Fruit fly (Drosophila melanogaster) whole organism, embryonic: ENCODE results near the gene scyl.

Experiments used
- Ada2b ChIP-seq: fragments of 200-800 bp; sonication (Bioruptor generic); IDR thresholded peaks from 2 replicates; pipeline ENCODE4 v1.3.6; 2022; ENCODE audit warnings: missing biosample characterization, missing genetic modification characterization
- CG10321 ChIP-seq: fragments of 200-800 bp; sonication (Bioruptor generic); IDR thresholded peaks from 2 replicates; pipeline ENCODE4 v1.3.6; 2022; ENCODE audit warnings: missing biosample characterization, missing genetic modification characterization
- CG10543 ChIP-seq: fragments of 200-800 bp; sonication (Bioruptor generic); optimal IDR thresholded peaks from 3 replicates; lab custom pipeline; 2017; ENCODE audit warnings: missing biosample characterization, mild to moderate bottlenecking, missing genetic modification characterization, moderate library complexity
- CG12236 ChIP-seq: fragments of 200-800 bp; sonication (Bioruptor generic); optimal IDR thresholded peaks from 2 replicates; lab custom pipeline; 2016; ENCODE audit warnings: missing biosample characterization, missing genetic modification characterization
- CG12769 ChIP-seq: fragments of 200-800 bp; sonication (Bioruptor generic); optimal IDR thresholded peaks from 2 replicates; lab custom pipeline; 2019; ENCODE audit warnings: missing biosample characterization, mild to moderate bottlenecking, missing genetic modification characterization, moderate library complexity
- CG13123 ChIP-seq: fragments of 200-800 bp; sonication (Bioruptor generic); optimal IDR thresholded peaks from 2 replicates; lab custom pipeline; 2016; ENCODE audit warnings: missing biosample characterization, missing genetic modification characterization
- CG15011 ChIP-seq: fragments of 200-800 bp; sonication (Bioruptor generic); optimal IDR thresholded peaks from 3 replicates; lab custom pipeline; 2018; ENCODE audit warnings: missing biosample characterization, mild to moderate bottlenecking, missing genetic modification characterization
- CG15073 ChIP-seq: fragments of 200-800 bp; sonication (Bioruptor generic); optimal IDR thresholded peaks from 2 replicates; lab custom pipeline; 2016; ENCODE audit warnings: missing biosample characterization, missing genetic modification characterization
- CG1603 ChIP-seq: fragments of 200-800 bp; sonication (Bioruptor generic); optimal IDR thresholded peaks from 2 replicates; lab custom pipeline; 2019; ENCODE audit warnings: missing biosample characterization, mild to moderate bottlenecking, missing genetic modification characterization, moderate library complexity
- CG1792 ChIP-seq: fragments of 200-800 bp; sonication (Bioruptor generic); optimal IDR thresholded peaks from 2 replicates; lab custom pipeline; 2016; ENCODE audit warnings: missing biosample characterization, missing genetic modification characterization
- CG18262 ChIP-seq: fragments of 200-800 bp; optimal IDR thresholded peaks from 3 replicates; lab custom pipeline; 2019; ENCODE audit warnings: missing biosample characterization, mild to moderate bottlenecking, missing genetic modification characterization, moderate library complexity
- CG18764 ChIP-seq: fragments of 200-800 bp; sonication (Bioruptor generic); optimal IDR thresholded peaks from 3 replicates; lab custom pipeline; 2016; ENCODE audit warnings: missing biosample characterization, missing genetic modification characterization
- CG2120 ChIP-seq: fragments of 200-800 bp; sonication (Bioruptor generic); optimal IDR thresholded peaks from 3 replicates; lab custom pipeline; 2016; ENCODE audit warnings: missing biosample characterization, missing genetic modification characterization
- CG2712 ChIP-seq: fragments of 200-800 bp; optimal IDR thresholded peaks from 3 replicates; lab custom pipeline; 2019; ENCODE audit warnings: missing biosample characterization, mild to moderate bottlenecking, missing genetic modification characterization, moderate library complexity
- CG33557 ChIP-seq: fragments of 200-800 bp; sonication (Bioruptor generic); optimal IDR thresholded peaks from 2 replicates; lab custom pipeline; 2019; ENCODE audit warnings: missing biosample characterization, mild to moderate bottlenecking, missing genetic modification characterization, moderate library complexity
- CG3838 ChIP-seq: fragments of 200-800 bp; sonication (Bioruptor generic); optimal IDR thresholded peaks from 3 replicates; lab custom pipeline; 2016; ENCODE audit warnings: missing biosample characterization, missing genetic modification characterization
- CG4617 ChIP-seq: fragments of 200-800 bp; sonication (Bioruptor generic); optimal IDR thresholded peaks from 3 replicates; lab custom pipeline; 2016; ENCODE audit warnings: missing biosample characterization, missing genetic modification characterization, borderline replicate concordance
- CG4854 ChIP-seq: fragments of 200-800 bp; sonication (Bioruptor generic); optimal IDR thresholded peaks from 2 replicates; lab custom pipeline; 2016; ENCODE audit warnings: missing biosample characterization, missing genetic modification characterization, inconsistent platforms
- CG6683 ChIP-seq: fragments of 200-800 bp; sonication (Bioruptor generic); optimal IDR thresholded peaks from 2 replicates; lab custom pipeline; 2017; ENCODE audit warnings: missing biosample characterization, mild to moderate bottlenecking, missing genetic modification characterization, missing genetic modification reagents
- CG6689 ChIP-seq: fragments of 200-800 bp; sonication (Bioruptor generic); IDR thresholded peaks from 2 replicates; pipeline ENCODE4 v1.3.6; 2022; ENCODE audit warnings: missing biosample characterization, missing genetic modification characterization
- CG7271 ChIP-seq: fragments of 200-800 bp; sonication (Bioruptor generic); optimal IDR thresholded peaks from 2 replicates; lab custom pipeline; 2018; ENCODE audit warnings: missing biosample characterization, mild to moderate bottlenecking, missing genetic modification characterization, moderate library complexity
- CG7928 ChIP-seq: fragments of 200-800 bp; sonication (Bioruptor generic); optimal IDR thresholded peaks from 2 replicates; lab custom pipeline; 2017; ENCODE audit warnings: missing biosample characterization, mild to moderate bottlenecking, missing genetic modification characterization
- CG8478 ChIP-seq: fragments of >200 bp; optimal IDR thresholded peaks from 2 replicates; lab custom pipeline; 2018
- CG8765 ChIP-seq: fragments of 200-800 bp; sonication (Bioruptor generic); IDR thresholded peaks from 2 replicates; pipeline ENCODE4 v1.3.6; 2022; ENCODE audit warnings: missing biosample characterization, missing genetic modification characterization
- CG9817 ChIP-seq: fragments of 200-800 bp; sonication (Bioruptor generic); optimal IDR thresholded peaks from 2 replicates; lab custom pipeline; 2018; ENCODE audit warnings: missing biosample characterization, mild to moderate bottlenecking, missing genetic modification characterization, moderate library complexity
- Doc3 ChIP-seq: fragments of 200-800 bp; sonication (Bioruptor generic); IDR thresholded peaks from 3 replicates; pipeline ENCODE4 v1.3.6; 2022; ENCODE audit warnings: missing biosample characterization, missing genetic modification characterization; ENCODE audit not compliant: partially characterized antibody
- Fer1 ChIP-seq: fragments of 200-800 bp; sonication (Bioruptor generic); optimal IDR thresholded peaks from 2 replicates; lab custom pipeline; 2017; ENCODE audit warnings: missing biosample characterization, mild to moderate bottlenecking, missing genetic modification characterization
- Hr3 ChIP-seq: fragments of 200-800 bp; sonication (Bioruptor generic); optimal IDR thresholded peaks from 3 replicates; lab custom pipeline; 2016; ENCODE audit warnings: missing biosample characterization, missing genetic modification characterization
- MTF-1 ChIP-seq: fragments of 200-800 bp; sonication (Bioruptor generic); optimal IDR thresholded peaks from 2 replicates; lab custom pipeline; 2018; ENCODE audit warnings: missing biosample characterization, mild to moderate bottlenecking, missing genetic modification characterization, borderline replicate concordance
- Med ChIP-seq: fragments of 200-800 bp; sonication (Bioruptor generic); peaks from one replicate; lab custom pipeline; 2016; ENCODE audit warnings: missing biosample characterization, missing genetic modification characterization, mild to moderate bottlenecking, inconsistent platforms, moderate library complexity
- Mes4 ChIP-seq: fragments of 200-800 bp; sonication (Bioruptor generic); optimal IDR thresholded peaks from 2 replicates; lab custom pipeline; 2016; ENCODE audit warnings: missing biosample characterization, missing genetic modification characterization
- Nf-YB ChIP-seq: fragments of 200-800 bp; sonication (Bioruptor generic); optimal IDR thresholded peaks from 3 replicates; lab custom pipeline; 2019; ENCODE audit warnings: missing biosample characterization, mild to moderate bottlenecking, missing genetic modification characterization, moderate library complexity
- Sin3A ChIP-seq: fragments of >200 bp; optimal IDR thresholded peaks from 2 replicates; lab custom pipeline; 2018
- Sox100B ChIP-seq: fragments of 200-800 bp; sonication (Bioruptor generic); optimal IDR thresholded peaks from 3 replicates; lab custom pipeline; 2018; ENCODE audit warnings: missing biosample characterization, mild to moderate bottlenecking, missing genetic modification characterization
- Sox102F ChIP-seq: fragments of 200-800 bp; sonication (Bioruptor generic); optimal IDR thresholded peaks from 2 replicates; lab custom pipeline; 2018; ENCODE audit warnings: missing biosample characterization, mild to moderate bottlenecking, missing genetic modification characterization, moderate library complexity
- ap ChIP-seq: fragments of 200-800 bp; sonication (Bioruptor generic); IDR thresholded peaks from 2 replicates; pipeline ENCODE4 v1.3.6; 2022; ENCODE audit warnings: missing biosample characterization, missing genetic modification characterization
- bsh ChIP-seq, 2 experiments: fragments of 200-800 bp; sonication (Bioruptor generic); optimal IDR thresholded peaks; 2 replicates each; lab custom pipeline; 2017 to 2018; ENCODE audit warnings: mild to moderate bottlenecking in 2 of 2, missing biosample characterization in 2 of 2, missing genetic modification characterization in 2 of 2, moderate library complexity in 1 of 2
- fru ChIP-seq: fragments of >200 bp; optimal IDR thresholded peaks from 2 replicates; lab custom pipeline; 2017
- fu2 ChIP-seq: fragments of 200-800 bp; sonication (Bioruptor generic); optimal IDR thresholded peaks from 2 replicates; lab custom pipeline; 2016; ENCODE audit warnings: missing biosample characterization, missing genetic modification characterization
- gro ChIP-seq: fragments of 200-800 bp; sonication (Bioruptor generic); optimal IDR thresholded peaks from 2 replicates; lab custom pipeline; 2016; ENCODE audit warnings: missing biosample characterization, missing genetic modification characterization
- gt ChIP-seq: fragments of 200-800 bp; sonication (Bioruptor generic); IDR thresholded peaks from 2 replicates; pipeline ENCODE4 v1.3.6; 2022; ENCODE audit warnings: missing biosample characterization, missing genetic modification characterization
- h ChIP-seq: fragments of >200 bp; optimal IDR thresholded peaks from 2 replicates; lab custom pipeline; 2017
- lilli ChIP-seq: fragments of 200-800 bp; sonication (Bioruptor generic); optimal IDR thresholded peaks from 3 replicates; lab custom pipeline; 2016; ENCODE audit warnings: missing biosample characterization, missing genetic modification characterization
- maf-S ChIP-seq: fragments of 200-800 bp; sonication (Bioruptor generic); optimal IDR thresholded peaks from 2 replicates; lab custom pipeline; 2016; ENCODE audit warnings: missing biosample characterization, missing genetic modification characterization
- onecut ChIP-seq: fragments of 200-800 bp; sonication (Bioruptor generic); IDR thresholded peaks from 2 replicates; pipeline ENCODE4 v1.3.6; 2022; ENCODE audit warnings: missing biosample characterization, missing genetic modification characterization
- p53 ChIP-seq: fragments of 200-800 bp; sonication (Bioruptor generic); optimal IDR thresholded peaks from 2 replicates; lab custom pipeline; 2016; ENCODE audit warnings: missing biosample characterization, missing genetic modification characterization
- pita ChIP-seq: fragments of 200-800 bp; sonication (Bioruptor generic); optimal IDR thresholded peaks from 2 replicates; lab custom pipeline; 2017; ENCODE audit warnings: missing biosample characterization, mild to moderate bottlenecking, missing genetic modification characterization
- ro ChIP-seq: fragments of 200-800 bp; sonication (Bioruptor generic); IDR thresholded peaks from 2 replicates; pipeline ENCODE4 v1.3.6; 2022; ENCODE audit warnings: missing biosample characterization, missing genetic modification characterization
- scrt ChIP-seq: fragments of 200-800 bp; sonication (Bioruptor generic); optimal IDR thresholded peaks from 2 replicates; lab custom pipeline; 2018; ENCODE audit warnings: missing biosample characterization, mild to moderate bottlenecking, missing genetic modification characterization, moderate library complexity
- tup ChIP-seq: fragments of 200-800 bp; sonication (Bioruptor generic); optimal IDR thresholded peaks from 2 replicates; lab custom pipeline; 2016; ENCODE audit warnings: missing biosample characterization, mild to moderate bottlenecking, missing genetic modification characterization, moderate library complexity
- wdn ChIP-seq: fragments of 200-800 bp; sonication (Bioruptor generic); IDR thresholded peaks from 2 replicates; pipeline ENCODE4 v1.3.6; 2022; ENCODE audit warnings: missing biosample characterization, missing genetic modification characterization

The scyl gene

DNA sequence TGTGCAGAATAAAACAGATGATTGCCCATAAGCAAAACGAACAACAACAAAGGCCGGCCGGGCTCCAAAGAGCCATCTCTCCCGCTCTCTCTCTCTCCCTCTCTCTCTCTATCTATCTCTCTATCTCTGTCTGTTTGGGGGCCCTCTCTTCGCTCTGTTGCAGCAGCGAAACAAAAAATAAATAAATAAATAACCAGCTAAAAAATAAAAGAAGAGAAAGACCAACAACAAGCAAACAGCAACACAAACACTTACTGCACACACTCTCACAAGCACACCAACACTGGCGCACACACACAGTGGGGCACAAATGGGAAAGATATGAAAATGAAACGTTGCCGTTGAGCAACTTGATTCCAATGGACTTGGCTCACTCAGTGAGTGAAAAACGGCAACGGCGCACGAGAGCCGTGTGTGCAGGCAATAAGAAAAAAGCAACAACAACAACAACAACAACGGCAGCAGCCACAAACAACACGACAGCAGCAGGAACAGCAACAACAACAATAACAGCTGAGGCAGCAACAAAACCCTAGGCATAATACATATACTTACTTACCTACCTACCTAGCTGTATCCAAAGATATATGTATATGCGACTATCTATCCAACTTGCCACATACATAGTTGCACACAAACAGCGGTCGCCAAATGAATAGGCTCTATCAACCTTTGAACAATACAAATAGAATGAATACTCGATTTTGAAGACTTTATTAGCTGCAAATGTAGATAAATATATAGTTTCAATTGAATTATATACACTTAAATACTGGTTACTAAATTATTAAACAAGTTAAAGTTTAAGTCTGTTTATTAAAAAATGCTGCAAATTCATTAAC is 5.8 kb upstream of the scyl start (continued):
- TF ChIP-seq CG15011 (GFP tag; lab: Kevin White, UChicago) (no peak), Sox102F (peak; percentile 26), MTF-1 (GFP tag; lab: Kevin White, UChicago) (peak; percentile 16), CG7928 (GFP tag; lab: Kevin White, UChicago) (no peak), CG2712 (tag; lab: Kevin White, UChicago) (peak; percentile 45), gro (GFP tag; lab: Kevin White, UChicago) (no peak), wdn (no peak), fu2 (GFP tag; lab: Kevin White, UChicago) (no peak), CG9817 (no peak), CG10321 (GFP tag; lab: Robert Waterston, UW) (no peak), ap (GFP tag; lab: Robert Waterston, UW) (no peak), scrt (GFP tag; lab: Kevin White, UChicago) (peak; percentile 18), Fer1 (GFP tag; lab: Kevin White, UChicago) (peak; percentile 41), CG33557 (GFP tag; lab: Kevin White, UChicago) (peak; percentile 43), CG7271 (no peak), CG1603 (no peak), Mes4 (no peak), lilli (GFP tag; lab: Kevin White, UChicago) (no peak), CG8478 (lab: Kevin White, UChicago) (no peak), bsh (GFP tag; optimal IDR thresholded peaks at IDR 0.05; lab: Kevin White, UChicago) (peak in 1 of 2 experiments; percentile 100), Doc3 (no peak), CG3838 (GFP tag; lab: Kevin White, UChicago) (peak; percentile 72), Ada2b (no peak), onecut (GFP tag; lab: Robert Waterston, UW) (no peak; the same call in 1 of the 2 replicates), CG1792 (GFP tag; lab: Kevin White, UChicago) (peak; percentile 25), Med (GFP tag; lab: Kevin White, UChicago) (peak; percentile 84), CG12769 (peak; percentile 4), CG8765 (GFP tag; lab: Robert Waterston, UW) (no peak), p53 (GFP tag; lab: Kevin White, UChicago) (no peak), fru (lab: Kevin White, UChicago) (no peak), CG6683 (GFP tag; lab: Kevin White, UChicago) (no peak), pita (GFP tag; lab: Kevin White, UChicago) (no peak), CG2120 (GFP tag; lab: Kevin White, UChicago) (no peak), CG18262 (tag; lab: Kevin White, UChicago) (no peak), CG4854 (GFP tag; lab: Kevin White, UChicago) (no peak), tup (no peak), CG6689 (GFP tag; lab: Robert Waterston, UW) (0 out of 2 replicates have a peak, but pooled peaks have one; percentile 20), CG13123 (no peak), maf-S (no peak), CG12236 (GFP tag; lab: Kevin White, UChicago) (no peak), CG4617 (GFP tag; lab: Kevin White, UChicago) (no peak), CG15073 (GFP tag; lab: Kevin White, UChicago) (no peak), gt (GFP tag; lab: Robert Waterston, UW) (no peak), CG18764 (no peak), Sox100B (GFP tag; lab: Kevin White, UChicago) (no peak), ro (no peak), CG10543 (peak; percentile 40), Sin3A (lab: Kevin White, UChicago) (no peak), Hr3 (GFP tag; lab: Kevin White, UChicago) (no peak), Nf-YB (GFP tag; lab: Kevin White, UChicago) (peak; percentile 47), h (lab: Kevin White, UChicago) (no peak)
